Fruit fly (Drosophila melanogaster): Measurements from ENCODE around the gene elav.

The elav gene

DNA sequence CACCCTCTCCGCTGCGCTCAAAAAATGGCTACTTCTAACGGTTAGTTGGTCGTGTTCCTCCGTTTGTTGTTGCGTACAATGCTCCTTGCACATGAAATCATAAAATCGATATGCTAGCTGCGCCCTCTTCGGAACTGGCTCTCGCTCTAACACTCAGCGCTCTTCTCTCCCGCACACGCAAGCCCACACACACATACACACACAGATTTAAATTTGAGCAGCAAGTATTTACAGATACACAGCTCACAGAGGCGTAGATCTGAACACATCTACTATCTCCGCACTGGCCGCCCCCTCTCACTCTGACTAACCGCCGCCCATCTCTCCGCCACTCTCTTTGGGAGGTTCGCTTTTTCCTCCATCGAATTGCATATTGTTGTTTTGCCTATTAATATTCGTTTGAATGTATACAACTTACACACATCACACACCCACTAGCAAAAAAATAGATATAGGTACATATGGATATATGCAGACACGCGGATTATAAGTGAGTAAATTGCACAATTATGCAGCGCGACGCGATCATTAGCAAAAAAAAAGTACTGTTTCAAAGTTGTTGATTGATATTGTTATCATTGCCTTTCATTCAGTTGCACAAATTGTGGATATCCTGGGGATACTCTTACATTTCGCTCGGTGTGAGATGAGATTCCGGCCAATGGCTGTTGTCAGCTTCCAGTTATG is 526 bp downstream of the elav start (continued):
- TF ChIP-seq Camta (GFP tag; optimal IDR thresholded peaks at IDR 0.05) (peak; percentile 64), CG1602 (GFP tag; optimal IDR thresholded peaks at IDR 0.05) (peak; percentile 52), CG14014 (GFP tag; IDR thresholded peaks at IDR 0.05) (peak; percentile 91), CG12299 (tag; optimal IDR thresholded peaks at IDR 0.05) (peak; percentile 73), CG14050 (GFP tag; IDR thresholded peaks at IDR 0.05) (peak; percentile 77), Kr (GFP tag; optimal IDR thresholded peaks at IDR 0.05) (peak; percentile 10), E2f2 (GFP tag; IDR thresholded peaks at IDR 0.05) (peak; percentile 49; the same call in 1 of the 2 replicates), eyg (GFP tag; optimal IDR thresholded peaks at IDR 0.05) (peak; percentile 85), oc (tag; optimal IDR thresholded peaks at IDR 0.05) (peak; percentile 69), CG14667 (GFP tag; IDR thresholded peaks at IDR 0.05) (peak; percentile 78), CG10147 (GFP tag; optimal IDR thresholded peaks at IDR 0.05) (peak; percentile 58), CG4404 (GFP tag; IDR thresholded peaks at IDR 0.05) (peak; percentile 55; the same call in 1 of the 2 replicates), tx (GFP tag; optimal IDR thresholded peaks at IDR 0.05) (peak; percentile 81), CG14441 (GFP tag; IDR thresholded peaks at IDR 0.05) (peak; percentile 88), CG2199 (GFP tag; IDR thresholded peaks at IDR 0.05) (peak; percentile 80; the same call in 2 of the 3 replicates), CG9215 (GFP tag; IDR thresholded peaks at IDR 0.05) (peak; percentile 69; the same call in 1 of the 2 replicates), Mad (GFP tag; optimal IDR thresholded peaks at IDR 0.05) (peak; percentile 79), dm (GFP tag; optimal IDR thresholded peaks at IDR 0.05) (peak; percentile 54), p53 (GFP tag; optimal IDR thresholded peaks at IDR 0.05) (peak; percentile 81), Hr78 (GFP tag; optimal IDR thresholded peaks at IDR 0.05) (no peak), CG17802 (tag; optimal IDR thresholded peaks at IDR 0.05) (peak; percentile 27), CG9932 (GFP tag; IDR thresholded peaks at IDR 0.05) (peak; percentile 97), corto (GFP tag; optimal IDR thresholded peaks at IDR 0.05) (peak; percentile 37), CG6654 (GFP tag; optimal IDR thresholded peaks at IDR 0.05) (peak; percentile 8), ase (GFP tag; IDR thresholded peaks at IDR 0.05) (peak; percentile 76; the same call in 2 of the 3 replicates), tup (GFP tag; optimal IDR thresholded peaks at IDR 0.05) (peak; percentile 60), NfI (GFP tag; optimal IDR thresholded peaks at IDR 0.05) (peak; percentile 88), insv (GFP tag; optimal IDR thresholded peaks at IDR 0.05) (no peak), Optix (GFP tag; IDR thresholded peaks at IDR 0.05) (peak; percentile 75), bcd (GFP tag; optimal IDR thresholded peaks at IDR 0.05) (peak; percentile 74), toy (GFP tag; IDR thresholded peaks at IDR 0.05) (peak; percentile 68), wdn (GFP tag; IDR thresholded peaks at IDR 0.05) (peak; percentile 78), Dbx (GFP tag; IDR thresholded peaks at IDR 0.05) (peak; percentile 92), NK7.1 (GFP tag; optimal IDR thresholded peaks at IDR 0.05) (peak; percentile 47), pita (GFP tag; optimal IDR thresholded peaks at IDR 0.05) (no peak), pnt (GFP tag; optimal IDR thresholded peaks at IDR 0.05) (peak; percentile 86), dpn (GFP tag; optimal IDR thresholded peaks at IDR 0.05) (peak; percentile 91 to 92), CHES-1-like (GFP tag; optimal IDR thresholded peaks at IDR 0.05) (peak; percentile 88), CG6689 (GFP tag; IDR thresholded peaks at IDR 0.05) (peak; percentile 53; the same call in 1 of the 2 replicates), CG7271 (tag; optimal IDR thresholded peaks at IDR 0.05) (no peak), bigmax (GFP tag; optimal IDR thresholded peaks at IDR 0.05) (peak; percentile 22), bsh (GFP tag; optimal IDR thresholded peaks at IDR 0.05) (peak in 1 of 2 experiments; percentile 76), fd102C (GFP tag; optimal IDR thresholded peaks at IDR 0.05) (no peak), CG7786 (GFP tag; optimal IDR thresholded peaks at IDR 0.05) (peak; percentile 92), CG6765 (GFP tag; optimal IDR thresholded peaks at IDR 0.05) (peak; percentile 82), repo (GFP tag; optimal IDR thresholded peaks at IDR 0.05) (peak; percentile 79), CG8765 (GFP tag; IDR thresholded peaks at IDR 0.05) (peak; percentile 63; the same call in 1 of the 2 replicates), CG33213 (GFP tag; optimal IDR thresholded peaks at IDR 0.05) (peak; percentile 81), CG11247 (GFP tag; IDR thresholded peaks at IDR 0.05) (peak; percentile 89), inv (GFP tag; IDR thresholded peaks at IDR 0.05; ENCODE audit: partially characterized antibody) (no peak)

Measured in whole organism, embryonic.